Fruit fly (Drosophila melanogaster) whole organism, embryonic: ENCODE data around the gene Mlc2.

ENCODE experiments used
- CG10462 ChIP-seq: fragments of 200-800 bp; sonication (Bioruptor generic); optimal IDR thresholded peaks from 2 replicates; lab custom pipeline; 2016; ENCODE audit warnings: missing biosample characterization, missing genetic modification characterization
- CG10959 ChIP-seq: fragments of 200-800 bp; sonication (Bioruptor generic); IDR thresholded peaks from 2 replicates; pipeline ENCODE4 v1.3.6; 2022; ENCODE audit warnings: missing biosample characterization, missing genetic modification characterization
- CG10979 ChIP-seq: fragments of 200-800 bp; sonication (Bioruptor generic); optimal IDR thresholded peaks from 2 replicates; lab custom pipeline; 2018; ENCODE audit warnings: missing biosample characterization, mild to moderate bottlenecking, missing genetic modification characterization, moderate library complexity
- CG12219 ChIP-seq: fragments of 200-800 bp; sonication (Bioruptor generic); optimal IDR thresholded peaks from 3 replicates; lab custom pipeline; 2018; ENCODE audit warnings: missing biosample characterization, mild to moderate bottlenecking, missing genetic modification characterization
- CG13287 ChIP-seq: fragments of 200-800 bp; sonication (Bioruptor generic); IDR thresholded peaks from 2 replicates; pipeline ENCODE4 v1.3.6; 2022; ENCODE audit warnings: missing biosample characterization, missing genetic modification characterization; ENCODE audit not compliant: partially characterized antibody
- CG14710 ChIP-seq: fragments of 200-800 bp; sonication (Bioruptor generic); optimal IDR thresholded peaks from 3 replicates; lab custom pipeline; 2019; ENCODE audit warnings: missing biosample characterization, mild to moderate bottlenecking, missing genetic modification characterization, moderate library complexity
- CG15073 ChIP-seq: fragments of 200-800 bp; sonication (Bioruptor generic); optimal IDR thresholded peaks from 2 replicates; lab custom pipeline; 2016; ENCODE audit warnings: missing biosample characterization, missing genetic modification characterization
- CG15601 ChIP-seq: fragments of 200-800 bp; sonication (Bioruptor generic); optimal IDR thresholded peaks from 3 replicates; lab custom pipeline; 2019; ENCODE audit warnings: missing biosample characterization, mild to moderate bottlenecking, missing genetic modification characterization, moderate library complexity
- CG1647 ChIP-seq: fragments of 200-800 bp; sonication (Bioruptor generic); optimal IDR thresholded peaks from 3 replicates; lab custom pipeline; 2016; ENCODE audit warnings: missing biosample characterization, missing genetic modification characterization
- CG17186 ChIP-seq: fragments of 200-800 bp; sonication (Bioruptor generic); optimal IDR thresholded peaks from 3 replicates; lab custom pipeline; 2017; ENCODE audit warnings: missing biosample characterization, missing genetic modification reagents, missing genetic modification characterization
- CG17802 ChIP-seq: fragments of 200-800 bp; sonication (Bioruptor generic); optimal IDR thresholded peaks from 2 replicates; lab custom pipeline; 2018; ENCODE audit warnings: missing biosample characterization, mild to moderate bottlenecking, missing genetic modification characterization, moderate library complexity
- CG2202 ChIP-seq: fragments of 200-800 bp; sonication (Bioruptor generic); optimal IDR thresholded peaks from 2 replicates; lab custom pipeline; 2018; ENCODE audit warnings: missing biosample characterization, mild to moderate bottlenecking, missing genetic modification characterization
- CG3281 ChIP-seq: fragments of 200-800 bp; sonication (Bioruptor generic); optimal IDR thresholded peaks from 3 replicates; lab custom pipeline; 2017; ENCODE audit warnings: missing biosample characterization, mild to moderate bottlenecking, missing genetic modification characterization
- CG3847 ChIP-seq: fragments of 200-800 bp; sonication (Bioruptor generic); IDR thresholded peaks from 2 replicates; pipeline ENCODE4 v1.3.6; 2022; ENCODE audit warnings: missing biosample characterization, missing genetic modification characterization
- CG3995 ChIP-seq: fragments of 200-800 bp; sonication (Bioruptor generic); optimal IDR thresholded peaks from 3 replicates; lab custom pipeline; 2016; ENCODE audit warnings: missing biosample characterization, missing genetic modification characterization
- CG4328 ChIP-seq: fragments of 200-800 bp; sonication (Bioruptor generic); optimal IDR thresholded peaks from 3 replicates; lab custom pipeline; 2017; ENCODE audit warnings: missing biosample characterization, missing genetic modification reagents, missing genetic modification characterization
- CG5245 ChIP-seq: fragments of 200-800 bp; sonication (Bioruptor generic); optimal IDR thresholded peaks from 3 replicates; lab custom pipeline; 2016; ENCODE audit warnings: missing biosample characterization, missing genetic modification characterization
- CG6175 ChIP-seq: fragments of 200-800 bp; sonication (Bioruptor generic); IDR thresholded peaks from 3 replicates; pipeline ENCODE4 v1.3.6; 2022; ENCODE audit warnings: missing biosample characterization, missing genetic modification characterization
- CG7372 ChIP-seq: fragments of 200-800 bp; sonication (Bioruptor generic); IDR thresholded peaks from 2 replicates; pipeline ENCODE4 v1.3.6; 2022; ENCODE audit warnings: missing biosample characterization, missing genetic modification characterization
- CG8359 ChIP-seq: fragments of 200-800 bp; sonication (Bioruptor generic); optimal IDR thresholded peaks from 2 replicates; lab custom pipeline; 2017; ENCODE audit warnings: missing biosample characterization, mild to moderate bottlenecking, missing genetic modification characterization, borderline replicate concordance
- CG8478 ChIP-seq: fragments of >200 bp; optimal IDR thresholded peaks from 2 replicates; lab custom pipeline; 2018
- CG9437 ChIP-seq: fragments of 200-800 bp; sonication (Bioruptor generic); optimal IDR thresholded peaks from 2 replicates; lab custom pipeline; 2018; ENCODE audit warnings: missing biosample characterization, mild to moderate bottlenecking, missing genetic modification characterization
- CG9609 ChIP-seq: fragments of 200-800 bp; sonication (Bioruptor generic); optimal IDR thresholded peaks from 3 replicates; lab custom pipeline; 2016; ENCODE audit warnings: missing biosample characterization, missing genetic modification characterization
- Dek ChIP-seq: fragments of 200-800 bp; sonication (Bioruptor generic); optimal IDR thresholded peaks from 3 replicates; lab custom pipeline; 2019; ENCODE audit warnings: missing biosample characterization, mild to moderate bottlenecking, missing genetic modification characterization, moderate library complexity
- Dll ChIP-seq: fragments of 200-800 bp; sonication (Bioruptor generic); IDR thresholded peaks from 4 replicates; pipeline ENCODE4 v1.3.6; 2022; ENCODE audit warnings: missing biosample characterization, missing genetic modification characterization; ENCODE audit not compliant: partially characterized antibody
- Drgx ChIP-seq: fragments of 200-800 bp; sonication (Bioruptor generic); IDR thresholded peaks from 2 replicates; pipeline ENCODE4 v1.3.6; 2022; ENCODE audit warnings: missing biosample characterization, missing genetic modification characterization
- Fer1 ChIP-seq: fragments of 200-800 bp; sonication (Bioruptor generic); optimal IDR thresholded peaks from 2 replicates; lab custom pipeline; 2017; ENCODE audit warnings: missing biosample characterization, mild to moderate bottlenecking, missing genetic modification characterization
- Fer3 ChIP-seq: fragments of 200-800 bp; sonication (Bioruptor generic); optimal IDR thresholded peaks from 2 replicates; lab custom pipeline; 2018; ENCODE audit warnings: missing biosample characterization, mild to moderate bottlenecking, missing genetic modification characterization, moderate library complexity
- HLH4C ChIP-seq: fragments of 200-800 bp; sonication (Bioruptor generic); IDR thresholded peaks from 3 replicates; pipeline ENCODE4 v1.3.6; 2022; ENCODE audit warnings: missing biosample characterization, missing genetic modification characterization; ENCODE audit not compliant: partially characterized antibody
- Lim3 ChIP-seq: fragments of 200-800 bp; sonication (Bioruptor generic); IDR thresholded peaks from 2 replicates; pipeline ENCODE4 v1.3.6; 2022; ENCODE audit warnings: missing biosample characterization, missing genetic modification characterization
- Lpt ChIP-seq: fragments of >200 bp; optimal IDR thresholded peaks from 2 replicates; lab custom pipeline; 2018; ENCODE audit warnings: missing biosample characterization, missing genetic modification characterization
- MTF-1 ChIP-seq: fragments of 200-800 bp; sonication (Bioruptor generic); optimal IDR thresholded peaks from 2 replicates; lab custom pipeline; 2018; ENCODE audit warnings: missing biosample characterization, mild to moderate bottlenecking, missing genetic modification characterization, borderline replicate concordance
- Meics ChIP-seq: fragments of 200-800 bp; sonication (Bioruptor generic); optimal IDR thresholded peaks from 2 replicates; lab custom pipeline; 2017; ENCODE audit warnings: missing biosample characterization, mild to moderate bottlenecking, missing genetic modification characterization
- Neu2 ChIP-seq: fragments of 200-800 bp; sonication (Bioruptor generic); optimal IDR thresholded peaks from 3 replicates; lab custom pipeline; 2016; ENCODE audit warnings: missing biosample characterization, missing genetic modification characterization, borderline replicate concordance
- Rfx ChIP-seq: fragments of 200-800 bp; sonication (Bioruptor generic); IDR thresholded peaks from 2 replicates; pipeline ENCODE4 v1.3.6; 2022; ENCODE audit warnings: missing biosample characterization, missing genetic modification characterization
- TFAM ChIP-seq: fragments of 200-800 bp; sonication (Bioruptor generic); optimal IDR thresholded peaks from 2 replicates; lab custom pipeline; 2017; ENCODE audit warnings: missing biosample characterization, missing genetic modification characterization, inconsistent platforms
- bbx ChIP-seq: fragments of 200-800 bp; sonication (Bioruptor generic); IDR thresholded peaks from 2 replicates; pipeline ENCODE4 v1.3.6; 2022; ENCODE audit warnings: missing biosample characterization, missing genetic modification characterization; ENCODE audit not compliant: partially characterized antibody
- chm ChIP-seq: fragments of 200-800 bp; sonication (Bioruptor generic); IDR thresholded peaks from 2 replicates; pipeline ENCODE4 v1.3.6; 2022; ENCODE audit warnings: missing biosample characterization, missing genetic modification characterization
- croc ChIP-seq: fragments of 200-800 bp; sonication (Bioruptor generic); conservative IDR thresholded peaks from 3 replicates; pipeline ENCODE4 v1.3.6; 2022; ENCODE audit warnings: missing biosample characterization, missing genetic modification characterization
- dmrt11E ChIP-seq: fragments of 200-800 bp; sonication (Bioruptor generic); optimal IDR thresholded peaks from 3 replicates; lab custom pipeline; 2018; ENCODE audit warnings: missing biosample characterization, mild to moderate bottlenecking, missing genetic modification characterization, moderate library complexity
- gce ChIP-seq: fragments of 200-800 bp; sonication (Bioruptor generic); IDR thresholded peaks from 3 replicates; pipeline ENCODE4 v1.3.6; 2022; ENCODE audit warnings: missing biosample characterization, missing genetic modification characterization
- jigr1 ChIP-seq: fragments of 200-800 bp; sonication (Bioruptor generic); IDR thresholded peaks from 3 replicates; pipeline ENCODE4 v1.3.6; 2022; ENCODE audit warnings: missing biosample characterization, missing genetic modification characterization
- kah ChIP-seq: fragments of 200-800 bp; sonication (Bioruptor generic); optimal IDR thresholded peaks from 2 replicates; lab custom pipeline; 2018; ENCODE audit warnings: missing biosample characterization, mild to moderate bottlenecking, missing genetic modification characterization
- org-1 ChIP-seq: fragments of 200-800 bp; sonication (Bioruptor generic); optimal IDR thresholded peaks from 2 replicates; lab custom pipeline; 2017; ENCODE audit warnings: missing biosample characterization, missing genetic modification characterization
- sens-2 ChIP-seq: fragments of 200-800 bp; sonication (Bioruptor generic); IDR thresholded peaks from 2 replicates; pipeline ENCODE4 v1.3.6; 2022; ENCODE audit warnings: missing biosample characterization, missing genetic modification characterization
- sima ChIP-seq: fragments of 200-800 bp; sonication (Bioruptor generic); optimal IDR thresholded peaks from 2 replicates; lab custom pipeline; 2016; ENCODE audit warnings: missing biosample characterization, missing genetic modification characterization
- sna ChIP-seq: fragments of 200-800 bp; sonication (Bioruptor generic); IDR thresholded peaks from 2 replicates; pipeline ENCODE4 v1.3.6; 2022; ENCODE audit warnings: missing biosample characterization, missing genetic modification characterization; ENCODE audit not compliant: partially characterized antibody
- tup ChIP-seq: fragments of 200-800 bp; sonication (Bioruptor generic); optimal IDR thresholded peaks from 2 replicates; lab custom pipeline; 2016; ENCODE audit warnings: missing biosample characterization, mild to moderate bottlenecking, missing genetic modification characterization, moderate library complexity

Mlc2 gene

dm6 chr3R:30170671-30171667 is 3.4 kb downstream of the Mlc2 start, which contains the start of gene Rsod (continued):
- 0 out of 3 replicates have a peak, but pooled peaks have one; percentile 14 for TF ChIP-seq HLH4C (GFP tag; lab: Robert Waterston, UW)
- TF ChIP-seq CG7372 (GFP tag; lab: Robert Waterston, UW): peak; percentile 62
- peak; percentile 68 for TF ChIP-seq CG10979 (tag; lab: Kevin White, UChicago)
- no peak for TF ChIP-seq CG3281 (GFP tag; lab: Kevin White, UChicago)
- TF ChIP-seq CG5245 (GFP tag; lab: Kevin White, UChicago): peak; percentile 37
- TF ChIP-seq Rfx: peak; percentile 62
- TF ChIP-seq CG1647 (GFP tag; lab: Kevin White, UChicago): no peak
- TF ChIP-seq CG9437 (GFP tag; lab: Kevin White, UChicago): peak; percentile 15
- TF ChIP-seq bbx (GFP tag; lab: Robert Waterston, UW): peak; percentile 22; the same call in 1 of the 2 replicates
- no peak for TF ChIP-seq CG8478 (lab: Kevin White, UChicago)
- TF ChIP-seq CG3995 (GFP tag; lab: Kevin White, UChicago): no peak
- TF ChIP-seq sima (GFP tag; lab: Kevin White, UChicago): no peak
- peak; percentile 93 for TF ChIP-seq Drgx (GFP tag; lab: Robert Waterston, UW)
- no peak for TF ChIP-seq Dll (GFP tag; lab: Robert Waterston, UW)
- no peak for TF ChIP-seq CG4328
- peak; percentile 35; the same call in 2 of the 3 replicates for TF ChIP-seq croc
- no peak for TF ChIP-seq CG17186
- TF ChIP-seq kah (GFP tag; lab: Kevin White, UChicago): no peak
- TF ChIP-seq Meics (GFP tag; lab: Kevin White, UChicago): peak; percentile 30
- peak; percentile 25 for TF ChIP-seq CG8359 (GFP tag; lab: Kevin White, UChicago)
- TF ChIP-seq Lim3 (GFP tag; lab: Robert Waterston, UW): peak; percentile 67
- TF ChIP-seq jigr1 (GFP tag; lab: Robert Waterston, UW): 0 out of 3 replicates have a peak, but pooled peaks have one; percentile 38
- peak; percentile 62 for TF ChIP-seq CG15601 (tag; lab: Kevin White, UChicago)
- TF ChIP-seq sna (GFP tag; lab: Robert Waterston, UW): no peak
- TF ChIP-seq CG6175 (GFP tag; lab: Robert Waterston, UW): no peak
- TF ChIP-seq TFAM (GFP tag; lab: Kevin White, UChicago): no peak
- TF ChIP-seq Neu2: no peak
- peak; percentile 82 for TF ChIP-seq gce
- TF ChIP-seq Fer1 (GFP tag; lab: Kevin White, UChicago): no peak
- TF ChIP-seq CG15073 (GFP tag; lab: Kevin White, UChicago): no peak
- peak; percentile 40 for TF ChIP-seq CG14710 (tag; lab: Kevin White, UChicago)
- no peak for TF ChIP-seq MTF-1 (GFP tag; lab: Kevin White, UChicago)
- TF ChIP-seq Fer3 (tag; lab: Kevin White, UChicago): peak; percentile 14
- TF ChIP-seq CG12219 (GFP tag; lab: Kevin White, UChicago): peak; percentile 52
- TF ChIP-seq Lpt: no peak
- TF ChIP-seq CG17802 (tag; lab: Kevin White, UChicago): peak; percentile 38
- no peak for TF ChIP-seq CG10462 (GFP tag; lab: Kevin White, UChicago)
- TF ChIP-seq CG10959 (GFP tag; lab: Robert Waterston, UW): peak; percentile 50; the same call in 1 of the 2 replicates
- TF ChIP-seq Dek: peak; percentile 16
- TF ChIP-seq CG2202 (tag; lab: Kevin White, UChicago): peak; percentile 10
- no peak for TF ChIP-seq CG9609
- TF ChIP-seq org-1 (GFP tag; lab: Kevin White, UChicago): peak; percentile 13
- no peak for TF ChIP-seq CG13287 (GFP tag; lab: Robert Waterston, UW)
- TF ChIP-seq chm (GFP tag; lab: Robert Waterston, UW): peak; percentile 42; the same call in 1 of the 2 replicates
- no peak for TF ChIP-seq tup (GFP tag; lab: Kevin White, UChicago)
- TF ChIP-seq dmrt11E: peak; percentile 41
- TF ChIP-seq sens-2 (GFP tag; lab: Robert Waterston, UW): peak; percentile 66
- peak; percentile 31; the same call in 1 of the 2 replicates for TF ChIP-seq CG3847 (GFP tag; lab: Robert Waterston, UW)
